Fruit fly (Drosophila melanogaster): ENCODE results near the gene Ugt307A1.

Ugt307A1 gene

dm6 chr2L:7042150-7042811, 25.5 kb upstream of the Ugt307A1 start (continued):
- peak; percentile 87 for TF ChIP-seq CG34422 (GFP tag; IDR thresholded peaks at IDR 0.05)
- no peak for TF ChIP-seq corto (GFP tag; optimal IDR thresholded peaks at IDR 0.05)
- TF ChIP-seq CG13894 (tag; optimal IDR thresholded peaks at IDR 0.05) = peak; percentile 63
- peak; percentile 51 for TF ChIP-seq HHEX (GFP tag; optimal IDR thresholded peaks at IDR 0.05)
- no peak for TF ChIP-seq Taf1 (GFP tag; IDR thresholded peaks at IDR 0.05)
- TF ChIP-seq otp (GFP tag; IDR thresholded peaks at IDR 0.05) = peak; percentile 4; the same call in 1 of the 3 replicates
- no peak for TF ChIP-seq wek (GFP tag; optimal IDR thresholded peaks at IDR 0.05)
- no peak; the same call in 1 of the 2 replicates for TF ChIP-seq klu (GFP tag; IDR thresholded peaks at IDR 0.05)
- peak; percentile 85 for TF ChIP-seq CG13287 (GFP tag; IDR thresholded peaks at IDR 0.05; ENCODE audit: partially characterized antibody)
- TF ChIP-seq Hey (tag; optimal IDR thresholded peaks at IDR 0.05) = peak; percentile 8
- TF ChIP-seq Nf-YB (GFP tag; optimal IDR thresholded peaks at IDR 0.05) = peak; percentile 27
- peak; percentile 17 for TF ChIP-seq Oli (tag; optimal IDR thresholded peaks at IDR 0.05)
- TF ChIP-seq CG1647 (GFP tag; optimal IDR thresholded peaks at IDR 0.05) = no peak
- TF ChIP-seq ftz-f1 (GFP tag; optimal IDR thresholded peaks at IDR 0.05) = peak; percentile 62
- no peak for TF ChIP-seq Elba2 (GFP tag; optimal IDR thresholded peaks at IDR 0.05)
- TF ChIP-seq pho (GFP tag; optimal IDR thresholded peaks at IDR 0.05) = peak; percentile 40
- TF ChIP-seq CG4360 (GFP tag; IDR thresholded peaks at IDR 0.05) = no peak
- peak; percentile 66; the same call in 2 of the 3 replicates for TF ChIP-seq ken (GFP tag; IDR thresholded peaks at IDR 0.05)
- TF ChIP-seq Fer2 (tag; optimal IDR thresholded peaks at IDR 0.05) = no peak
- TF ChIP-seq cwo (GFP tag; optimal IDR thresholded peaks at IDR 0.05) = no peak
- TF ChIP-seq Dad (GFP tag; optimal IDR thresholded peaks at IDR 0.05) = no peak
- TF ChIP-seq CG12104 (GFP tag; optimal IDR thresholded peaks at IDR 0.05) = peak; percentile 12
- TF ChIP-seq bcd (GFP tag; optimal IDR thresholded peaks at IDR 0.05) = peak; percentile 42
- 0 out of 2 replicates have a peak, but pooled peaks have one; percentile 42 for TF ChIP-seq CG6689 (GFP tag; IDR thresholded peaks at IDR 0.05)
- TF ChIP-seq h (optimal IDR thresholded peaks at IDR 0.05) = no peak
- peak; percentile 0 for TF ChIP-seq CG12155 (GFP tag; optimal IDR thresholded peaks at IDR 0.05)
- peak; percentile 48 for TF ChIP-seq Meics (GFP tag; optimal IDR thresholded peaks at IDR 0.05)
- 0 out of 2 replicates have a peak, but pooled peaks have one; percentile 15 for TF ChIP-seq CG31224 (GFP tag; IDR thresholded peaks at IDR 0.05)
- TF ChIP-seq CG4424 (GFP tag; optimal IDR thresholded peaks at IDR 0.05) = peak; percentile 8
- TF ChIP-seq CG5953 (GFP tag; IDR thresholded peaks at IDR 0.05) = peak; percentile 41
- no peak for TF ChIP-seq tap (tag; optimal IDR thresholded peaks at IDR 0.05)
- no peak for TF ChIP-seq CG31365 (tag; optimal IDR thresholded peaks at IDR 0.05)
- TF ChIP-seq run (tag; optimal IDR thresholded peaks at IDR 0.05) = no peak
- no peak for TF ChIP-seq aop (GFP tag; IDR thresholded peaks at IDR 0.05)
- TF ChIP-seq stwl (tag; optimal IDR thresholded peaks at IDR 0.05) = peak; percentile 86
- peak; percentile 9 for TF ChIP-seq Bdp1 (GFP tag; optimal IDR thresholded peaks at IDR 0.05)
- TF ChIP-seq CG18011 (GFP tag; optimal IDR thresholded peaks at IDR 0.05) = no peak
- peak; percentile 26; the same call in 1 of the 3 replicates for TF ChIP-seq H15 (GFP tag; IDR thresholded peaks at IDR 0.05)
- TF ChIP-seq pb (GFP tag; optimal IDR thresholded peaks at IDR 0.05) = peak; percentile 34
- peak; percentile 64 for TF ChIP-seq chm (GFP tag; IDR thresholded peaks at IDR 0.05)
- TF ChIP-seq ap (GFP tag; IDR thresholded peaks at IDR 0.05) = no peak
- peak; percentile 84 for TF ChIP-seq HLHmδ (GFP tag; optimal IDR thresholded peaks at IDR 0.05)
- peak; percentile 69 for TF ChIP-seq unc-4 (GFP tag; IDR thresholded peaks at IDR 0.05; ENCODE audit: partially characterized antibody)
- TF ChIP-seq CG2129 (GFP tag; IDR thresholded peaks at IDR 0.05; ENCODE audit: partially characterized antibody) = no peak
- no peak for TF ChIP-seq CG17568 (GFP tag; optimal IDR thresholded peaks at IDR 0.05)
- TF ChIP-seq YL-1 (GFP tag; optimal IDR thresholded peaks at IDR 0.05) = peak; percentile 61
- peak; percentile 22; the same call in 1 of the 3 replicates for TF ChIP-seq CG14050 (GFP tag; IDR thresholded peaks at IDR 0.05)
- TF ChIP-seq ase (GFP tag; IDR thresholded peaks at IDR 0.05) = peak; percentile 51; the same call in 1 of the 3 replicates
- peak; percentile 59 for TF ChIP-seq CG11085 (GFP tag; IDR thresholded peaks at IDR 0.05)
- peak; percentile 95 for TF ChIP-seq Med (GFP tag)
